Fruit fly (Drosophila melanogaster): Measurements from ENCODE around the gene CG12177.

DNA sequence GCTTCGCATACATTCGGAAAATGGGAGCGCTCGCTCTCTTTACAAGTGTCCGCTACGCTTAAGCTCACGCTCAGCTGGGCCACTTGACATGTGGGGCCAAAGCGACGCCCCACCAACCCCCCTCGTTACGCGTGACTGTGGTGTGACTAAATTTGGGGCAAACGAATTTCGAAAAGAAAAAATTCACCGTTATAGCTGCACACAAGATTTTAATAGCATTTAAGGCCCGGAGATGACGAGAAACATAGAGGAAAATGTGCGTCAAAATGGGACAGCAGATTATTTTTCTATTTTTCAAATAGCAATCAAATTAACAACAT is 39.6 kb downstream of the CG12177 start:
- TF ChIP-seq foxo (GFP tag; optimal IDR thresholded peaks at IDR 0.05) (no peak), h (GFP tag; optimal IDR thresholded peaks at IDR 0.05) (no peak), N (GFP tag; optimal IDR thresholded peaks at IDR 0.05) (no peak), Myc (optimal IDR thresholded peaks at IDR 0.05) (no peak), Vsx2 (GFP tag; optimal IDR thresholded peaks at IDR 0.05; ENCODE audit: partially characterized antibody) (no peak), Hr78 (GFP tag; optimal IDR thresholded peaks at IDR 0.05) (no peak), CG32264 (GFP tag; optimal IDR thresholded peaks at IDR 0.05) (no peak), dsf (GFP tag; optimal IDR thresholded peaks at IDR 0.05; ENCODE audit: borderline replicate concordance) (no peak), Jra (GFP tag; optimal IDR thresholded peaks at IDR 0.05) (no peak), fru (GFP tag; optimal IDR thresholded peaks at IDR 0.05) (no peak), psq (GFP tag; optimal IDR thresholded peaks at IDR 0.05) (no peak)

All from whole organism, wandering third instar larva.